Worm (Caenorhabditis elegans) whole organism, L4 larva: ENCODE data around the gene ccch-3.

Experiments used
- R02D3.7 ChIP-seq: fragments of 150-350 bp; sonication (generic microtip); optimal IDR thresholded peaks from 3 replicates; lab custom pipeline; 2014; ENCODE audit warnings: missing biosample characterization, missing genetic modification characterization
- Y75B8A.6 ChIP-seq: fragments of 200-800 bp; sonication (Bioruptor generic); IDR thresholded peaks from 2 replicates; pipeline ENCODE4 v1.3.6; 2022; ENCODE audit warnings: missing genetic modification reagents, missing genetic modification characterization, missing compliant biosample characterization
- ZK546.5 ChIP-seq, 2 experiments: sonication (generic microtip); optimal IDR thresholded peaks; 2 replicates each; lab custom pipeline; 2017; ENCODE audit warnings: missing biosample characterization in 2 of 2, missing genetic modification characterization in 2 of 2
- ceh-28 ChIP-seq: fragments of 150-350 bp; optimal IDR thresholded peaks from 2 replicates; lab custom pipeline; 2014; ENCODE audit warnings: missing biosample characterization, missing genetic modification reagents, missing genetic modification characterization
- ceh-62 ChIP-seq: sonication (generic microtip); optimal IDR thresholded peaks from 2 replicates; lab custom pipeline; 2017; ENCODE audit warnings: missing biosample characterization, missing genetic modification characterization
- duxl-1 ChIP-seq: sonication (generic microtip); optimal IDR thresholded peaks from 2 replicates; lab custom pipeline; 2016; ENCODE audit warnings: mild to moderate bottlenecking, missing genetic modification characterization, moderate library complexity, missing compliant biosample characterization; ENCODE audit not compliant: poor library complexity
- nhr-237 ChIP-seq: sonication (generic microtip); optimal IDR thresholded peaks from 2 replicates; lab custom pipeline; 2017; ENCODE audit warnings: missing biosample characterization, missing genetic modification characterization
- pha-4 ChIP-seq, 2 experiments: fragments of 150-350 bp in 1 of 2; fragments of 200-800 bp in 1 of 2; sonication (Bioruptor generic) in 1 of 2; IDR thresholded peaks in 1 of 2; optimal IDR thresholded peaks in 1 of 2; 2 replicates each; pipeline versions ENCODE4 v1.3.6 to Lab custom; 2014 to 2022; ENCODE audit warnings: missing genetic modification characterization in 2 of 2, missing genetic modification reagents in 2 of 2, missing biosample characterization in 1 of 2, missing compliant biosample characterization in 1 of 2
- snpc-4 ChIP-seq: fragments of 150-350 bp; optimal IDR thresholded peaks from 2 replicates; lab custom pipeline; 2014; ENCODE audit warnings: missing biosample characterization, missing genetic modification characterization
- unc-130 ChIP-seq: sonication (generic microtip); optimal IDR thresholded peaks from 2 replicates; lab custom pipeline; 2016; ENCODE audit warnings: missing genetic modification reagents, missing genetic modification characterization, missing compliant biosample characterization
- vab-7 ChIP-seq: fragments of 200-800 bp; sonication (Bioruptor generic); IDR thresholded peaks from 2 replicates; pipeline ENCODE4 v1.3.6; 2022; ENCODE audit warnings: missing genetic modification reagents, missing genetic modification characterization, missing compliant biosample characterization
- ztf-7 ChIP-seq: fragments of 150-350 bp; optimal IDR thresholded peaks from 2 replicates; lab custom pipeline; 2014; ENCODE audit warnings: missing biosample characterization, missing genetic modification characterization

ce11 chrV:12635218-12635617 lies 24.3 kb downstream of the ccch-3 start:
- TF ChIP-seq ztf-7 (tag; lab: Kevin White, UChicago), result no peak
- TF ChIP-seq Y75B8A.6 (GFP tag; lab: Robert Waterston, UW), result no peak
- no peak for TF ChIP-seq unc-130 (GFP tag; lab: Kevin White, UChicago)
- TF ChIP-seq ceh-28 (tag; lab: Kevin White, UChicago), result no peak
- TF ChIP-seq pha-4 (GFP tag; IDR thresholded peaks at IDR 0.05; lab: Robert Waterston, UW), result no peak
- no peak for TF ChIP-seq pha-4 (tag; optimal IDR thresholded peaks at IDR 0.05; lab: Kevin White, UChicago)
- TF ChIP-seq snpc-4 (tag; lab: Kevin White, UChicago), result no peak
- no peak for TF ChIP-seq R02D3.7 (tag; lab: Kevin White, UChicago)
- TF ChIP-seq duxl-1, result no peak
- no peak for TF ChIP-seq vab-7 (GFP tag; lab: Robert Waterston, UW)
- TF ChIP-seq nhr-237 (tag; lab: Kevin White, UChicago), result no peak
- TF ChIP-seq ZK546.5 (tag; optimal IDR thresholded peaks at IDR 0.05; lab: Kevin White, UChicago), result no peak
- no peak for TF ChIP-seq ceh-62 (tag; lab: Kevin White, UChicago)
